Worm (Caenorhabditis elegans) whole organism, L2 larva: ENCODE measurements around the gene Y82E9BL.1.

Source experiments
- blmp-1 ChIP-seq: sonication (generic microtip); optimal IDR thresholded peaks from 2 replicates; lab custom pipeline; 2017; ENCODE audit warnings: missing genetic modification characterization, mild to moderate bottlenecking, missing compliant biosample characterization, antibody characterized with exemption, moderate library complexity; ENCODE audit not compliant: insufficient read depth
- ceh-82 ChIP-seq: fragments of 150-350 bp; optimal IDR thresholded peaks from 2 replicates; lab custom pipeline; 2014; ENCODE audit warnings: missing biosample characterization, missing genetic modification characterization
- egl-27 ChIP-seq: sonication (generic microtip); optimal IDR thresholded peaks from 3 replicates; lab custom pipeline; 2017; ENCODE audit warnings: missing biosample characterization, missing genetic modification reagents, missing genetic modification characterization
- lin-13 ChIP-seq: fragments of 150-350 bp; optimal IDR thresholded peaks from 2 replicates; lab custom pipeline; 2014; ENCODE audit warnings: missing biosample characterization, missing genetic modification reagents, missing genetic modification characterization
- lsy-2 ChIP-seq, 2 experiments: fragments of 150-350 bp in 1 of 2; sonication (generic microtip) in 1 of 2; optimal IDR thresholded peaks; 2 replicates each; lab custom pipeline; 2014 to 2017; ENCODE audit warnings: missing biosample characterization in 2 of 2, missing genetic modification characterization in 2 of 2
- nhr-12 ChIP-seq: fragments of 150-350 bp; optimal IDR thresholded peaks from 2 replicates; lab custom pipeline; 2014; ENCODE audit warnings: missing biosample characterization, missing genetic modification characterization
- nhr-77 ChIP-seq: fragments of 150-350 bp; optimal IDR thresholded peaks from 2 replicates; lab custom pipeline; 2014; ENCODE audit warnings: missing biosample characterization, missing genetic modification characterization
- unc-55 ChIP-seq: fragments of 150-350 bp; sonication (generic microtip); optimal IDR thresholded peaks from 3 replicates; lab custom pipeline; 2014; ENCODE audit warnings: missing biosample characterization, missing genetic modification reagents, missing genetic modification characterization
- unc-62 ChIP-seq: fragments of 150-350 bp; optimal IDR thresholded peaks from 2 replicates; lab custom pipeline; 2014; ENCODE audit warnings: missing biosample characterization, missing genetic modification reagents, missing genetic modification characterization
- ztf-4 ChIP-seq: fragments of 150-350 bp; optimal IDR thresholded peaks from 2 replicates; lab custom pipeline; 2014; ENCODE audit warnings: missing biosample characterization, missing genetic modification characterization

- TF ChIP-seq nhr-77 (no peak), egl-27 (tag; lab: Kevin White, UChicago) (no peak), unc-62 (GFP tag; lab: Kevin White, UChicago) (no peak), nhr-12 (tag; lab: Kevin White, UChicago) (no peak), lin-13 (no peak), unc-55 (GFP tag; lab: Kevin White, UChicago) (no peak), ceh-82 (no peak), blmp-1 (tag; lab: Kevin White, UChicago) (no peak), ztf-4 (tag; lab: Kevin White, UChicago) (no peak), lsy-2 (tag; optimal IDR thresholded peaks at IDR 0.05; lab: Kevin White, UChicago) (no peak)
Measured at ce11 chrIII:1388274-1389058, 33.2 kb upstream of the Y82E9BL.1 start, which contains the start of gene pals-20.
